Worm (Caenorhabditis elegans): Measurements from ENCODE around the gene egl-23.

Gene egl-23

DNA sequence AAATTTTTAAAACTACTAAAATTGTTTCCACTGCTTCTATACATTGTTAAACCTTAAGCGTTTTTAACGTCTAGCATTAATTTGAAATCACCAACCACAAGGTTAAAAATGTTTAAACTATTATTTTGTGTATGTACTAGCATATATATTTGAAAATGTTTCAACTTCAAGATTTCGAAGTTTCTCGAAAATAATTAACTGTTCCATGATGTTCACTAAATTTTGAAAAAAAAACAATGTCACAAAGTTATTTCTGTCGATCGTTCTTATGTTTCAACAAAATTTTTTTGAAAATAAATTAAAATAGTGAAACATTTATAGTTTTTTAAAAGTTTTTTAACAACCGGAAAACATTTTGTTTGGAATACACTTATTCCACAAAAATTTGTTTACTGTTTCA is 34.3 kb upstream of the egl-23 start:
- no peak for TF ChIP-seq mab-5 (tag; optimal IDR thresholded peaks at IDR 0.05)
- TF ChIP-seq zag-1 (tag; optimal IDR thresholded peaks at IDR 0.05): no peak
- no peak for TF ChIP-seq peb-1 (tag; optimal IDR thresholded peaks at IDR 0.05)
- TF ChIP-seq skn-1 (tag; optimal IDR thresholded peaks at IDR 0.05): no peak
- no peak for TF ChIP-seq nhr-25 (tag; optimal IDR thresholded peaks at IDR 0.05)
- TF ChIP-seq lin-11 (tag; optimal IDR thresholded peaks at IDR 0.05): no peak
- TF ChIP-seq lsy-2 (tag; optimal IDR thresholded peaks at IDR 0.05): no peak
- TF ChIP-seq crh-2 (tag; optimal IDR thresholded peaks at IDR 0.05): no peak
- TF ChIP-seq sma-9 (GFP tag; optimal IDR thresholded peaks at IDR 0.05): no peak
- TF ChIP-seq sma-9 (tag; optimal IDR thresholded peaks at IDR 0.05): no peak

DNA sequence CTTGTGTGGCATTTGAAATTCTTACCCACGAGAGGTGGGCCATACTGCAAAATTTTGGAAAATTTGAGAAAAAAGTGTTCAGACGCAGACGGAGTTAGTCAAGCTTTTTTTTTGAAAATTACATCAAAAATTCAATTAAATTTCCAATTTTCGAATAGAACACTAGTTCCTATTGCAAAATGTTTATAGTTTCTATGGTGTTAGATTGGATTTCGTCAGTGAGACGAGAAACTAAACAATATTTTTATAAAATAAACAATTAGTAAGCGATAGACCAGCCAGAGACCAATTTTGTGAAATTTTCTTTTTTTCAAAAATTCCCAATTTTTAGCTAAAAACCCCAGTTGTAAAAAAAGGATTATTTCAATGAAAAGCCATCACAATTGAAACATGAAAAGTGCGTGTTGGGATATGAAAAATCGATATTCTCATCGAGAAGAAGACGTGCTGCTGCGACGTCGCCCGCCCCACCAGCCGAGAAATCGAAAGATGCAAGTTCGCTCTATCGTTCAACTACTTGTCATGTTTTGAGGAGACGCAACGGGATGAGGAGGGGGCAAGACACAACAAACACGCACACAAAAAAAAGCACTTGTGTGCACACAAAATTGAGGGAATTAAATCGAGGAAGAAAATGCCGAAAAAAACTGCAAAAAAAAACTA is 9.0 kb upstream of the egl-23 start, which contains the start of gene dnbp-1:
TSS of gene dnbp-1 (minus strand) at position 51 of the 663 bp plus-strand sequence.
- TF ChIP-seq gmeb-1 (tag; optimal IDR thresholded peaks at IDR 0.05) (peak; percentile 29), nhr-6 (tag; optimal IDR thresholded peaks at IDR 0.05) (no peak), nhr-21 (tag; optimal IDR thresholded peaks at IDR 0.05) (no peak), sma-3 (GFP tag; optimal IDR thresholded peaks at IDR 0.05) (no peak), elt-1 (tag; optimal IDR thresholded peaks at IDR 0.05) (no peak), snpc-4 (tag; optimal IDR thresholded peaks at IDR 0.05) (peak; percentile 78), mdl-1 (tag; optimal IDR thresholded peaks at IDR 0.05) (no peak), F13H6.1 (tag; optimal IDR thresholded peaks at IDR 0.05) (peak; percentile 75), ama-1 (optimal IDR thresholded peaks at IDR 0.05) (no peak), nhr-237 (tag; optimal IDR thresholded peaks at IDR 0.05) (no peak), R02D3.7 (tag; optimal IDR thresholded peaks at IDR 0.05) (no peak), unc-39 (tag; optimal IDR thresholded peaks at IDR 0.05) (no peak), nhr-10 (tag; optimal IDR thresholded peaks at IDR 0.05) (no peak), nhr-23 (tag; optimal IDR thresholded peaks at IDR 0.05) (no peak), unc-62 (GFP tag; optimal IDR thresholded peaks at IDR 0.05) (no peak), nhr-12 (tag; optimal IDR thresholded peaks at IDR 0.05) (no peak), peb-1 (tag; optimal IDR thresholded peaks at IDR 0.05) (no peak), elt-3 (tag; optimal IDR thresholded peaks at IDR 0.05) (no peak), sem-4 (tag; optimal IDR thresholded peaks at IDR 0.05) (peak; percentile 31), Y55F3AM.14 (GFP tag; optimal IDR thresholded peaks at IDR 0.05) (no peak), skn-1 (tag; optimal IDR thresholded peaks at IDR 0.05) (no peak), nhr-129 (tag; optimal IDR thresholded peaks at IDR 0.05) (peak; percentile 96), aly-2 (tag; optimal IDR thresholded peaks at IDR 0.05) (no peak), alr-1 (tag; optimal IDR thresholded peaks at IDR 0.05) (no peak), nhr-77 (tag; optimal IDR thresholded peaks at IDR 0.05) (no peak), lsy-2 (tag; optimal IDR thresholded peaks at IDR 0.05) (peak in 1 of 2 experiments; percentile 80), nhr-11 (tag; optimal IDR thresholded peaks at IDR 0.05) (no peak), sma-9 (GFP tag; optimal IDR thresholded peaks at IDR 0.05) (peak; percentile 22), sma-9 (tag; optimal IDR thresholded peaks at IDR 0.05) (no peak), ceh-16 (tag; optimal IDR thresholded peaks at IDR 0.05) (no peak), unc-55 (GFP tag; optimal IDR thresholded peaks at IDR 0.05) (peak; percentile 81), nhr-25 (tag; optimal IDR thresholded peaks at IDR 0.05) (peak; percentile 33), mbf-1 (tag; optimal IDR thresholded peaks at IDR 0.05) (no peak), mab-5 (tag; optimal IDR thresholded peaks at IDR 0.05) (peak; percentile 55), lin-13 (GFP tag; optimal IDR thresholded peaks at IDR 0.05) (peak; percentile 65), crh-2 (tag; optimal IDR thresholded peaks at IDR 0.05) (peak; percentile 75), egl-27 (tag; optimal IDR thresholded peaks at IDR 0.05) (no peak), C34F6.9 (tag; optimal IDR thresholded peaks at IDR 0.05) (peak; percentile 89), ZK546.5 (tag; optimal IDR thresholded peaks at IDR 0.05) (no peak), lin-39 (tag; optimal IDR thresholded peaks at IDR 0.05) (no peak), blmp-1 (tag; optimal IDR thresholded peaks at IDR 0.05; ENCODE audit: insufficient read depth) (no peak), ceh-82 (tag; optimal IDR thresholded peaks at IDR 0.05) (no peak), lin-11 (tag; optimal IDR thresholded peaks at IDR 0.05) (no peak), ztf-4 (tag; optimal IDR thresholded peaks at IDR 0.05) (no peak), dmd-4 (tag; optimal IDR thresholded peaks at IDR 0.05) (no peak), fos-1 (tag; optimal IDR thresholded peaks at IDR 0.05) (peak; percentile 72), ztf-1 (GFP tag; conservative IDR thresholded peaks at IDR 0.05) (no peak), zag-1 (tag; optimal IDR thresholded peaks at IDR 0.05) (peak; percentile 72), ztf-11 (tag; optimal IDR thresholded peaks at IDR 0.05) (no peak)

Data from whole organism, L2 larva.